Worm (Caenorhabditis elegans) whole organism, late embryonic: ENCODE data around the gene pcca-1.

ENCODE experiments used
- C38D4.7 ChIP-seq: fragments of 200-800 bp; sonication (Bioruptor generic); optimal IDR thresholded peaks from 2 replicates; lab custom pipeline; 2018; ENCODE audit warnings: mild to moderate bottlenecking, missing genetic modification characterization, moderate library complexity, missing compliant biosample characterization
- ceh-14 ChIP-seq: sonication (generic microtip); optimal IDR thresholded peaks from 2 replicates; lab custom pipeline; 2016; ENCODE audit warnings: missing genotype, missing genetic modification characterization, missing compliant biosample characterization
- ceh-18 ChIP-seq: sonication (generic microtip); optimal IDR thresholded peaks from 2 replicates; lab custom pipeline; 2016; ENCODE audit warnings: missing genetic modification characterization, missing compliant biosample characterization
- ceh-19 ChIP-seq: fragments of 200-800 bp; sonication (Bioruptor generic); optimal IDR thresholded peaks from 2 replicates; lab custom pipeline; 2018; ENCODE audit warnings: mild to moderate bottlenecking, missing genetic modification characterization, missing compliant biosample characterization
- ceh-2 ChIP-seq: sonication (generic microtip); optimal IDR thresholded peaks from 2 replicates; lab custom pipeline; 2016; ENCODE audit warnings: missing genotype, missing genetic modification characterization, missing compliant biosample characterization
- ceh-24 ChIP-seq: sonication (generic microtip); optimal IDR thresholded peaks from 2 replicates; lab custom pipeline; 2016; ENCODE audit warnings: mild to moderate bottlenecking, missing genetic modification characterization, missing compliant biosample characterization
- ceh-31 ChIP-seq: sonication (generic microtip); optimal IDR thresholded peaks from 2 replicates; lab custom pipeline; 2016; ENCODE audit warnings: missing genetic modification characterization, missing compliant biosample characterization
- ceh-34 ChIP-seq: sonication (generic microtip); optimal IDR thresholded peaks from 2 replicates; lab custom pipeline; 2016; ENCODE audit warnings: mild to moderate bottlenecking, missing genetic modification characterization, missing compliant biosample characterization
- ceh-45 ChIP-seq: fragments of 200-800 bp; sonication (Bioruptor generic); IDR thresholded peaks from 2 replicates; pipeline ENCODE4 v1.3.6; 2022; ENCODE audit warnings: missing genetic modification reagents, missing genetic modification characterization, missing compliant biosample characterization
- dmd-4 ChIP-seq: sonication (generic microtip); optimal IDR thresholded peaks from 2 replicates; lab custom pipeline; 2016; ENCODE audit warnings: borderline replicate concordance, missing genetic modification characterization, missing compliant biosample characterization
- elt-2 ChIP-seq: sonication (generic microtip); optimal IDR thresholded peaks from 2 replicates; lab custom pipeline; 2016; ENCODE audit warnings: missing genetic modification reagents, missing genetic modification characterization, missing compliant biosample characterization
- elt-4 ChIP-seq: sonication (generic microtip); optimal IDR thresholded peaks from 2 replicates; lab custom pipeline; 2016; ENCODE audit warnings: missing genetic modification characterization, missing compliant biosample characterization
- fax-1 ChIP-seq: sonication (generic microtip); optimal IDR thresholded peaks from 2 replicates; lab custom pipeline; 2016; ENCODE audit warnings: missing genotype, missing genetic modification characterization, missing compliant biosample characterization
- fkh-10 ChIP-seq: fragments of 150-350 bp; optimal IDR thresholded peaks from 2 replicates; lab custom pipeline; 2014; ENCODE audit warnings: missing biosample characterization, missing genetic modification reagents, missing genetic modification characterization
- fkh-6 ChIP-seq: sonication (generic microtip); optimal IDR thresholded peaks from 2 replicates; lab custom pipeline; 2016; ENCODE audit warnings: missing genetic modification characterization, missing compliant biosample characterization
- hlh-13 ChIP-seq: fragments of 200-800 bp; sonication (Bioruptor generic); optimal IDR thresholded peaks from 2 replicates; lab custom pipeline; 2018; ENCODE audit warnings: mild to moderate bottlenecking, missing genetic modification characterization, missing compliant biosample characterization
- hlh-30 ChIP-seq: sonication (generic microtip); optimal IDR thresholded peaks from 2 replicates; lab custom pipeline; 2017; ENCODE audit warnings: antibody characterized with exemption, missing genetic modification characterization, missing compliant biosample characterization; ENCODE audit not compliant: insufficient read depth
- hlh-6 ChIP-seq: sonication (generic microtip); optimal IDR thresholded peaks from 2 replicates; lab custom pipeline; 2016; ENCODE audit warnings: missing genotype, missing genetic modification characterization, missing compliant biosample characterization
- hlh-8 ChIP-seq: sonication (generic microtip); optimal IDR thresholded peaks from 2 replicates; lab custom pipeline; 2016; ENCODE audit warnings: missing genotype, missing genetic modification characterization, missing compliant biosample characterization
- mec-3 ChIP-seq: sonication (generic microtip); optimal IDR thresholded peaks from 2 replicates; lab custom pipeline; 2016; ENCODE audit warnings: borderline replicate concordance, missing genetic modification characterization, missing compliant biosample characterization
- npax-4 ChIP-seq: sonication (generic microtip); optimal IDR thresholded peaks from 2 replicates; lab custom pipeline; 2016; ENCODE audit warnings: missing genetic modification characterization, missing compliant biosample characterization
- pag-3 ChIP-seq: sonication (generic microtip); optimal IDR thresholded peaks from 2 replicates; lab custom pipeline; 2016; ENCODE audit warnings: missing compliant biosample characterization, missing genetic modification characterization, borderline replicate concordance
- pat-9 ChIP-seq: fragments of 200-800 bp; sonication (Bioruptor generic); optimal IDR thresholded peaks from 2 replicates; lab custom pipeline; 2018; ENCODE audit warnings: mild to moderate bottlenecking, missing genetic modification characterization, moderate library complexity, missing compliant biosample characterization
- pax-1 ChIP-seq: fragments of 150-350 bp; optimal IDR thresholded peaks from 2 replicates; lab custom pipeline; 2014; ENCODE audit warnings: missing biosample characterization, missing genetic modification characterization
- pros-1 ChIP-seq: fragments of 150-350 bp; optimal IDR thresholded peaks from 2 replicates; lab custom pipeline; 2014; ENCODE audit warnings: missing biosample characterization, missing genetic modification reagents, missing genetic modification characterization
- ref-2 ChIP-seq: sonication (generic microtip); optimal IDR thresholded peaks from 2 replicates; lab custom pipeline; 2016; ENCODE audit warnings: missing genetic modification characterization, missing compliant biosample characterization
- sdc-2 ChIP-seq: sonication (generic microtip); optimal IDR thresholded peaks from 2 replicates; lab custom pipeline; 2016; ENCODE audit warnings: missing genotype, missing genetic modification characterization, missing compliant biosample characterization
- sox-2 ChIP-seq: fragments of 200-800 bp; sonication (Bioruptor generic); IDR thresholded peaks from 2 replicates; pipeline ENCODE4 v1.3.6; 2022; ENCODE audit warnings: missing genetic modification reagents, missing genetic modification characterization, missing compliant biosample characterization
- syd-9 ChIP-seq: sonication (generic microtip); optimal IDR thresholded peaks from 2 replicates; lab custom pipeline; 2016; ENCODE audit warnings: mild to moderate bottlenecking, missing genetic modification characterization, moderate library complexity, missing compliant biosample characterization
- tbx-2 ChIP-seq: sonication (generic microtip); optimal IDR thresholded peaks from 2 replicates; lab custom pipeline; 2016; ENCODE audit warnings: missing genetic modification characterization, missing compliant biosample characterization
- tbx-7 ChIP-seq: sonication (generic microtip); optimal IDR thresholded peaks from 2 replicates; lab custom pipeline; 2016; ENCODE audit warnings: missing genotype, missing genetic modification characterization, missing compliant biosample characterization
- ttx-3 ChIP-seq: sonication (generic microtip); optimal IDR thresholded peaks from 2 replicates; lab custom pipeline; 2016; ENCODE audit warnings: missing genetic modification reagents, missing genetic modification characterization, missing compliant biosample characterization
- unc-3 ChIP-seq, 2 experiments: fragments of 200-800 bp in 1 of 2; sonication (Bioruptor generic) in 1 of 2; sonication (generic microtip) in 1 of 2; conservative IDR thresholded peaks in 1 of 2; optimal IDR thresholded peaks in 1 of 2; 2 replicates each; pipeline versions ENCODE4 v1.3.6 to Lab custom; 2016 to 2022; ENCODE audit warnings: missing compliant biosample characterization in 2 of 2, missing genetic modification characterization in 2 of 2, missing genetic modification reagents in 1 of 2
- unc-42 ChIP-seq: sonication (generic microtip); optimal IDR thresholded peaks from 2 replicates; lab custom pipeline; 2016; ENCODE audit warnings: missing genotype, missing genetic modification characterization, missing compliant biosample characterization
- ztf-16 ChIP-seq: sonication (generic microtip); optimal IDR thresholded peaks from 2 replicates; lab custom pipeline; 2017; ENCODE audit warnings: missing genetic modification characterization, missing compliant biosample characterization

pcca-1 gene

DNA sequence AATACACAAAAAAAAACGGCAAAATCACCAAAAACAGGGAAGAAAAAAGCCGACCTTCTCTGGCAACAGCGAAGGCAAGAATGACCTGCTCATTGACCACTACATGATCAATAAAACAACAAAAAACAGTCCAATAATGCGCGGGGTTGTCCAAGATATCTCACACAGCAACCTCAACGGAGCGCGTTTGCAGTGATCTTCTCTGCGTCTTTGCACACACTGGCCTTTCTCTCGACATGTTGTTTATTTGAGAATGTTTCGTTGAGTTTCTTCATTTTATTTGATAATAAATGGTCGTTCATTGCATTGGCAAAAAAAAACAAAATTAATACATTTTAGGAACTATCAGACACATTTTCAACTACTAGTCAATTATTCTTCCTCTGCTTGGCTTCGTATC lies 842 bp upstream of the pcca-1 start:
- TF ChIP-seq sdc-2 (tag; lab: Kevin White, UChicago) = no peak
- no peak for TF ChIP-seq pros-1 (tag; lab: Kevin White, UChicago)
- TF ChIP-seq npax-4 (tag; lab: Kevin White, UChicago) = no peak
- no peak for TF ChIP-seq pat-9 (tag; lab: Kevin White, UChicago)
- peak; percentile 41 for TF ChIP-seq ceh-18
- no peak for TF ChIP-seq ttx-3
- TF ChIP-seq elt-2 = no peak

DNA sequence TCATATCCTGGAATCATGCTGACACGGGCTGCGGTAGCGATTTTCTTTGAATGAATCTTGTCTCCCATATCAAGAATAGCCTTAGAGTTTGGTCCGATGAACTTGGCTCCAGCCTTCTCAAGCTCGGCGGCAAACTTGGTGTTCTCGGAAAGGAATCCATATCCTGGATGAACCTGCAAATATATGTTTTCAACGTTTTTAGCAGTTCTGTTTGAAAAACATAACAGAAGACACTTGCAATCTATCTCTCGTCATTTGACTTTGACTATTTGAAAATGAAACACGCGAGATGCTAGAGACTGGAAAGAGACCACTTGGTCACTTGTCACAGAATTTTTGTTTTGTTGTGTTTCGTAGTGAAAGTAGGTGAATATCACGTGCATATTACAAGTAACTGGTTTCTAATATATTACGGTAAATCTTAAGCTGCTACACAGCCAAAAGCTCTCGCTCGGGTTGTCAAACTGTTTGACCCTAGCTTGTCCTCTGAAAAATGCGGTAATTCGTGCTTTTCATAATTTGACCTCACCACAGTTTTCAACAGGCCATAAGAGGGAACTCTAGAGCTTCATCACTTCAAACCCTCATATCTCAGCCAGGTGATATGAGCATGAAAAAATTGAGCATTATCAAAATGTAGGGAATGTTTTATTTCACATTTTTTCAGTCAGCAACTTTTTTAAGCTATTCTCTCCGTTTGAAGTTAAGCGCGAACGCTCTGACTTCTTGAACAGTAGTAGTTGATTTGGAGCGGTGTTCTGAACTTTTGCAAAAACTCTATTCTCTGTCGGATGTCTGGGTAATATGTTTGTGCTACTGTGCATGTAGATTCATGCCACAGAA lies 974 bp downstream of the pcca-1 start:
- TF ChIP-seq pag-3 (no peak), hlh-6 (no peak), sox-2 (GFP tag; lab: Robert Waterston, UW) (no peak), hlh-30 (tag; lab: Kevin White, UChicago) (no peak), syd-9 (no peak), C38D4.7 (GFP tag; lab: Kevin White, UChicago) (no peak), ceh-24 (tag; lab: Kevin White, UChicago) (no peak), ztf-16 (tag; lab: Kevin White, UChicago) (no peak), tbx-2 (no peak), pax-1 (tag; lab: Kevin White, UChicago) (no peak), fkh-6 (no peak), hlh-13 (no peak), elt-4 (tag; lab: Kevin White, UChicago) (no peak), fkh-10 (GFP tag; lab: Kevin White, UChicago) (no peak), ref-2 (tag; lab: Kevin White, UChicago) (no peak), npax-4 (tag; lab: Kevin White, UChicago) (no peak), fax-1 (tag; lab: Kevin White, UChicago) (no peak), ceh-2 (tag; lab: Kevin White, UChicago) (no peak)

DNA sequence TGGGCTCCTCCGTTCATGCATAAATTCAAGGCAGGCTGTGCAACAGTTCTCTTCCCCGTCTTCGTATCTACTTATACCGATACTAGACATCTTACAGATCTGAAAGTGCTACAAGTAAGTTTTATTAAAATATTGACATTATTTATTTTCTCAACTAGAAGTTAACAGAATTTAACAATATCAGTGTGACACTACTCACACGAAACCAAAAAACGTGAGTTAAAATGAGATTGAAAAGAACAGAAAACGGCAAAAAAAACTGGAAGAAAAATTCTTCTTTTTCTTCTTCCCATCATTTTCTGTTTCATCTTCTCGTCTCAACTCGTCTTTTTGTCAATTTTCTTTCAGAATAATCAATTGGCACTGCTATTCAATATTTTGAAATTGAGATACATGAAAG lies 3.9 kb downstream of the pcca-1 start, which contains the start of gene F27D9.12:
TSS of gene F27D9.12 (minus strand) at position 101 of the 400 bp plus-strand sequence.
- TF ChIP-seq unc-3 (GFP tag; conservative IDR thresholded peaks at IDR 0.05; lab: Robert Waterston, UW) = no peak
- no peak for TF ChIP-seq unc-3 (tag; optimal IDR thresholded peaks at IDR 0.05; lab: Kevin White, UChicago)
- TF ChIP-seq, all 69 proteins: peak for 0

DNA sequence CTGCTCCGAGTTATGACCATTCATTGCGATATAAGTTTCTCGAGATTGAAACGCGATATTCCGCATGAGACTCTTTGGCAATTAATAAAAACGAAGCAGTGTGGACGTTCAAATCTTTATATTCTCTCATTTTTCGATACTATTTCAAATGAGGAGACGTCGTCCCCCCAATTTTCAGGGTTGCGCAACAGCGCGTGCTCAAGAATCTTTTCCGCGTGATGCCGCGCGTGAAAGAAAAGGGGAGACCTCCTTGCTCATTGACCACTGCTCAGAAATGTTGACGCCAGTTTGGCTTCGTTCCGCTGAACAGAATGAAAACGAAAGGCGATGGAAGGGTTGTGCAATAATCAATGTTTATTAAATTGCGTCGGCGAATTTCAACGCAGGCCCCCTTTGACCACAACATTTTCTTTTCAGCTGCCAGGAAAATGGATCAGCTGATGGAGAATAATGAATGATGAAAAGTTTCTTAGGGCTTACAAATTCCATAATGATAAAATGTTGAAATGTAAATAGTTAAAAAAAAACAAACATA lies 5.2 kb downstream of the pcca-1 start:
- TF ChIP-seq ceh-14 (tag; lab: Kevin White, UChicago) (peak; percentile 42), tbx-7 (no peak), hlh-30 (tag; lab: Kevin White, UChicago) (peak; percentile 64), fkh-6 (no peak), ceh-31 (tag; lab: Kevin White, UChicago) (peak; percentile 30), unc-42 (peak; percentile 76)
- TF ChIP-seq, all 69 proteins: peak for 4

DNA sequence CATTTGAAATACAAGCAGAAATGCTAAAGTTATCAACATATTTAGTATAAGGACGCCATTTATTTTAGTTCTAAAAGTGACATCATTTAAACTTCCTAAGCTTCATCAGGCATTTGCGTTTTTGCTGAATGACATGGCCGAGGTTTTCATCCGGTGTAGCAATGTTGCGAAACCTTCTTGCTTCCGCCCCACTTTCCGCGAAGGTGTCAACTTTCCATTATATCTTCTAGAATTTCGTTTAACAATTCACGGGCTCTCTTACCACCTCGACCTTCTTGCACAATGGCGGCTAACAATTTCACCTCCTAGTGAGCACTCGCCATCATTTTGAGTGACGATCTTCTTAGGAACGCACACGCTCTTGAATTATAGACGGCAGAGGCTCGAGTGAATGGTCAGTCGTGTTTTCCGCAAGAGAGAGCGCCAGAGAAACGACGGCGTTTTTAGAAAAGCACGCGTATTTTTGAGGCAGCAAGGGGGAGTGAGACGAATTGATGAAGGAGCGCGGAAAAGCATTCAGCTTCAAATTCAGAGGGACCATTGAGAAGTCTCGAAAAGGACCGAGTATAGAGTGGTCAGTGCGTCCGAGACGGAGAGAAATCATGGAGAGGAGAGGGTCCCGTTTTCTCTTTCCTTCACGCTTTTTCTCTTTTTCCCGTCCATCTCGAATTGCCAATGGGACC lies 6.9 kb downstream of the pcca-1 start:
- peak; percentile 64 for TF ChIP-seq ceh-31 (tag; lab: Kevin White, UChicago)
- no peak for TF ChIP-seq mec-3 (tag; lab: Kevin White, UChicago)
- peak; percentile 4 for TF ChIP-seq ceh-18
- TF ChIP-seq ceh-19 (GFP tag; lab: Kevin White, UChicago) = peak; percentile 3
- TF ChIP-seq pros-1 (tag; lab: Kevin White, UChicago) = no peak
- peak; percentile 87 for TF ChIP-seq ceh-34 (tag; lab: Kevin White, UChicago)
- no peak for TF ChIP-seq unc-3 (GFP tag; conservative IDR thresholded peaks at IDR 0.05; lab: Robert Waterston, UW)
- TF ChIP-seq unc-3 (tag; optimal IDR thresholded peaks at IDR 0.05; lab: Kevin White, UChicago) = no peak
- TF ChIP-seq dmd-4 (tag; lab: Kevin White, UChicago) = no peak
- TF ChIP-seq hlh-8 = no peak
- no peak for TF ChIP-seq ceh-45 (GFP tag; lab: Robert Waterston, UW)
- TF ChIP-seq, all 69 proteins: peak for 4
